Worm (Caenorhabditis elegans): ENCODE data around the gene F58H1.5.

ce11 chrV:11921689-11922517, 36.3 kb upstream of the F58H1.5 start:
- TF ChIP-seq unc-62 (GFP tag; optimal IDR thresholded peaks at IDR 0.05) = peak; percentile 5
- TF ChIP-seq elt-3 (tag; optimal IDR thresholded peaks at IDR 0.05) = no peak
- no peak for TF ChIP-seq pha-4 (tag; optimal IDR thresholded peaks at IDR 0.05)
- no peak for TF ChIP-seq mab-5 (tag; optimal IDR thresholded peaks at IDR 0.05)
- TF ChIP-seq nhr-28 (tag; optimal IDR thresholded peaks at IDR 0.05) = no peak
- no peak for TF ChIP-seq lsy-2 (tag; optimal IDR thresholded peaks at IDR 0.05)
- TF ChIP-seq ham-2 (GFP tag; optimal IDR thresholded peaks at IDR 0.05) = no peak
- no peak for TF ChIP-seq ceh-39 (tag; optimal IDR thresholded peaks at IDR 0.05)
- TF ChIP-seq sptf-1 (tag; optimal IDR thresholded peaks at IDR 0.05) = no peak
- no peak for TF ChIP-seq mls-2 (tag; optimal IDR thresholded peaks at IDR 0.05)
- no peak for TF ChIP-seq zip-8 (tag; optimal IDR thresholded peaks at IDR 0.05)
- TF ChIP-seq snpc-4 (tag; optimal IDR thresholded peaks at IDR 0.05) = no peak
- no peak for TF ChIP-seq M03D4.4 (tag; optimal IDR thresholded peaks at IDR 0.05)
- no peak for TF ChIP-seq lin-32 (GFP tag; optimal IDR thresholded peaks at IDR 0.05)

All from whole organism, mixed stage, embryonic.